Worm (Caenorhabditis elegans): ENCODE data around the gene cutl-19.

cutl-19 gene

ce11 chrIII:5193266-5193665 lies 24.1 kb downstream of the cutl-19 start:
- TF ChIP-seq fos-1 (tag; optimal IDR thresholded peaks at IDR 0.05) = no peak

ce11 chrIII:5190671-5191174 lies 26.7 kb downstream of the cutl-19 start, which contains the start of gene hira-1:
hira-1 (plus strand) TSS chrIII:5191124.
- TF ChIP-seq lin-13 (GFP tag; optimal IDR thresholded peaks at IDR 0.05) (peak; percentile 17), C34F6.9 (tag; optimal IDR thresholded peaks at IDR 0.05) (peak; percentile 78), nhr-6 (tag; optimal IDR thresholded peaks at IDR 0.05) (no peak), ceh-16 (tag; optimal IDR thresholded peaks at IDR 0.05) (no peak), sem-4 (tag; optimal IDR thresholded peaks at IDR 0.05) (peak; percentile 52), crh-2 (tag; optimal IDR thresholded peaks at IDR 0.05) (peak; percentile 38), nhr-10 (tag; optimal IDR thresholded peaks at IDR 0.05) (no peak), fos-1 (tag; optimal IDR thresholded peaks at IDR 0.05) (no peak), unc-55 (GFP tag; optimal IDR thresholded peaks at IDR 0.05) (peak; percentile 70), lsy-2 (tag; optimal IDR thresholded peaks at IDR 0.05) (peak in 1 of 2 experiments; percentile 56), gmeb-1 (tag; optimal IDR thresholded peaks at IDR 0.05) (peak; percentile 47)

ce11 chrIII:5190179-5190578 lies 27.2 kb downstream of the cutl-19 start:
- TF ChIP-seq dmd-4 (tag; optimal IDR thresholded peaks at IDR 0.05) (no peak), F13H6.1 (tag; optimal IDR thresholded peaks at IDR 0.05) (peak; percentile 13), unc-55 (GFP tag; optimal IDR thresholded peaks at IDR 0.05) (peak; percentile 2), sma-3 (GFP tag; optimal IDR thresholded peaks at IDR 0.05) (peak; percentile 45), sma-9 (GFP tag; optimal IDR thresholded peaks at IDR 0.05) (peak; percentile 50), sma-9 (tag; optimal IDR thresholded peaks at IDR 0.05) (no peak), egl-27 (tag; optimal IDR thresholded peaks at IDR 0.05) (no peak), ztf-11 (tag; optimal IDR thresholded peaks at IDR 0.05) (no peak), lsy-2 (tag; optimal IDR thresholded peaks at IDR 0.05) (peak; percentile 3 to 43), nhr-25 (tag; optimal IDR thresholded peaks at IDR 0.05) (peak; percentile 24), mdl-1 (tag; optimal IDR thresholded peaks at IDR 0.05) (no peak), lin-13 (GFP tag; optimal IDR thresholded peaks at IDR 0.05) (no peak), gmeb-1 (tag; optimal IDR thresholded peaks at IDR 0.05) (peak; percentile 88)

ce11 chrIII:5188426-5188825 lies 29.0 kb downstream of the cutl-19 start, which contains the start of gene K10D2.8:
K10D2.8 (plus strand) TSS chrIII:5188726.
- TF ChIP-seq sma-3 (GFP tag; optimal IDR thresholded peaks at IDR 0.05) = no peak
- TF ChIP-seq ceh-82 (tag; optimal IDR thresholded peaks at IDR 0.05) = no peak
- no peak for TF ChIP-seq ztf-11 (tag; optimal IDR thresholded peaks at IDR 0.05)

- TF ChIP-seq elt-1 (tag; optimal IDR thresholded peaks at IDR 0.05) (no peak), lin-13 (GFP tag; optimal IDR thresholded peaks at IDR 0.05) (no peak), unc-39 (tag; optimal IDR thresholded peaks at IDR 0.05) (no peak), nhr-77 (tag; optimal IDR thresholded peaks at IDR 0.05) (no peak), ztf-1 (GFP tag; conservative IDR thresholded peaks at IDR 0.05) (no peak), dmd-4 (tag; optimal IDR thresholded peaks at IDR 0.05) (no peak), C34F6.9 (tag; optimal IDR thresholded peaks at IDR 0.05) (no peak)
These were observed 31.8 kb downstream of the cutl-19 start, which contains the start of gene pup-2 for ce11 chrIII:5185620-5186019. pup-2 (plus strand) TSS chrIII:5185920.

ce11 chrIII:5183372-5183771 lies 34.0 kb downstream of the cutl-19 start:
- peak; percentile 3 for TF ChIP-seq unc-55 (GFP tag; optimal IDR thresholded peaks at IDR 0.05)
- TF ChIP-seq nhr-21 (tag; optimal IDR thresholded peaks at IDR 0.05) = no peak
- no peak for TF ChIP-seq sma-9 (GFP tag; optimal IDR thresholded peaks at IDR 0.05)
- no peak for TF ChIP-seq sma-9 (tag; optimal IDR thresholded peaks at IDR 0.05)
- no peak for TF ChIP-seq F13H6.1 (tag; optimal IDR thresholded peaks at IDR 0.05)
- TF ChIP-seq nhr-12 (tag; optimal IDR thresholded peaks at IDR 0.05) = no peak
- TF ChIP-seq ztf-11 (tag; optimal IDR thresholded peaks at IDR 0.05) = no peak
- peak; percentile 36 for TF ChIP-seq nhr-129 (tag; optimal IDR thresholded peaks at IDR 0.05)
- no peak for TF ChIP-seq nhr-10 (tag; optimal IDR thresholded peaks at IDR 0.05)
- TF ChIP-seq sma-3 (GFP tag; optimal IDR thresholded peaks at IDR 0.05) = no peak
- TF ChIP-seq nhr-6 (tag; optimal IDR thresholded peaks at IDR 0.05) = no peak
- TF ChIP-seq elt-1 (tag; optimal IDR thresholded peaks at IDR 0.05) = no peak
- no peak for TF ChIP-seq alr-1 (tag; optimal IDR thresholded peaks at IDR 0.05)
- TF ChIP-seq lin-11 (tag; optimal IDR thresholded peaks at IDR 0.05) = no peak
- TF ChIP-seq mbf-1 (tag; optimal IDR thresholded peaks at IDR 0.05) = no peak
- TF ChIP-seq skn-1 (tag; optimal IDR thresholded peaks at IDR 0.05) = no peak
